Fruit fly (Drosophila melanogaster) Kc167 (cell line): ENCODE data around the gene ppk15.

ENCODE experiments used
- Myc ChIP-seq: fragments of >200 bp; optimal IDR thresholded peaks from 2 replicates; lab custom pipeline; 2017; ENCODE audit warnings: missing external identifiers
- Sin3A ChIP-seq: fragments of >200 bp; optimal IDR thresholded peaks from 2 replicates; lab custom pipeline; 2018; ENCODE audit warnings: missing external identifiers
- h ChIP-seq: fragments of >200 bp; optimal IDR thresholded peaks from 3 replicates; lab custom pipeline; 2018; ENCODE audit warnings: missing external identifiers
- psq ChIP-seq: fragments of >200 bp; optimal IDR thresholded peaks from 2 replicates; lab custom pipeline; 2017; ENCODE audit warnings: missing external identifiers
- ttk ChIP-seq: sonication (Bioruptor generic); optimal IDR thresholded peaks from 2 replicates; lab custom pipeline; 2017; ENCODE audit warnings: missing external identifiers

dm6 chr3R:26425681-26426080 is 22.2 kb upstream of the ppk15 start, which contains the start of gene CG34291:
- TF ChIP-seq psq (lab: Kevin White, UChicago), result no peak
- no peak for TF ChIP-seq Myc (lab: Kevin White, UChicago)
- no peak for TF ChIP-seq Sin3A (lab: Kevin White, UChicago)
- TF ChIP-seq ttk (lab: Kevin White, UChicago), result no peak
- TF ChIP-seq h, result no peak
